Fruit fly (Drosophila melanogaster): ENCODE measurements around the gene CG8565.

The CG8565 gene

DNA sequence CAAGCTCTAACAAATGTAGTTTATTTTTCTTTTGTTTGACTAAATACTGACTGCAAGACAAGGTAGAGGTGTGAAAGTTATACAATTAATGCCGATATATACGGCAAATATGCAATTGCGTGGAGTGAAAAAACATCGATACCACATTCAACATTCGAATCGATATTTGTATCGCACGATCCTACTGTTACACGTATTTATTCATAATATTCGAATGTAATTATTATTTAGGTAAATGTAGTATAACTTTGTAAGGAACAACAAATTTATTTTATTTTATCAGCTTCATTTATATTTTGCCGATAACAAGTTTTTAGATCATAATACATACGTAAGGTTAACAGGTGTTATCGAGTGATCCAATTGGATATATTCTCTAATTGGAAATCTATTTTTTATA lies 2.2 kb upstream of the CG8565 start, which contains the start of gene Chc (continued):
- TF ChIP-seq nmo (GFP tag; optimal IDR thresholded peaks at IDR 0.05) (peak; percentile 34), CG12391 (tag; optimal IDR thresholded peaks at IDR 0.05) (peak; percentile 3), Scr (GFP tag; IDR thresholded peaks at IDR 0.05; ENCODE audit: partially characterized antibody) (peak; percentile 97), Ets97D (GFP tag; optimal IDR thresholded peaks at IDR 0.05) (peak; percentile 30), vvl (GFP tag; IDR thresholded peaks at IDR 0.05) (0 out of 2 replicates have a peak, but pooled peaks have one; percentile 31), sob (GFP tag; IDR thresholded peaks at IDR 0.05) (peak; percentile 10; the same call in 1 of the 2 replicates), D19A (tag; optimal IDR thresholded peaks at IDR 0.05) (peak; percentile 19), CG2129 (GFP tag; IDR thresholded peaks at IDR 0.05; ENCODE audit: partially characterized antibody) (peak; percentile 88), sens (GFP tag) (peak; percentile 57), vnd (GFP tag; IDR thresholded peaks at IDR 0.05; ENCODE audit: partially characterized antibody) (peak; percentile 96), CG30020 (tag; optimal IDR thresholded peaks at IDR 0.05) (peak; percentile 68), hb (GFP tag; IDR thresholded peaks at IDR 0.05; ENCODE audit: partially characterized antibody) (peak; percentile 96), CG13287 (GFP tag; IDR thresholded peaks at IDR 0.05; ENCODE audit: partially characterized antibody) (peak; percentile 96), CG15011 (GFP tag; optimal IDR thresholded peaks at IDR 0.05) (no peak), Sry-δ (GFP tag; optimal IDR thresholded peaks at IDR 0.05) (peak; percentile 92), CG11085 (GFP tag; IDR thresholded peaks at IDR 0.05) (no peak), grau (tag; optimal IDR thresholded peaks at IDR 0.05) (peak; percentile 9), Dref (GFP tag; IDR thresholded peaks at IDR 0.05) (peak; percentile 91), Rfx (GFP tag; IDR thresholded peaks at IDR 0.05) (peak; percentile 36; the same call in 1 of the 2 replicates), CG7357 (GFP tag; IDR thresholded peaks at IDR 0.05) (no peak), emc (GFP tag; optimal IDR thresholded peaks at IDR 0.05) (no peak), cas (GFP tag; IDR thresholded peaks at IDR 0.05) (no peak), CG11398 (GFP tag; optimal IDR thresholded peaks at IDR 0.05) (no peak), tna (GFP tag; IDR thresholded peaks at IDR 0.05; ENCODE audit: partially characterized antibody) (peak; percentile 96), mld (GFP tag; IDR thresholded peaks at IDR 0.05; ENCODE audit: partially characterized antibody) (peak; percentile 95), Pdp1 (GFP tag; optimal IDR thresholded peaks at IDR 0.05) (peak in 1 of 2 experiments; percentile 94), CG42726 (GFP tag; IDR thresholded peaks at IDR 0.05; ENCODE audit: partially characterized antibody) (peak; percentile 96), chinmo (GFP tag; IDR thresholded peaks at IDR 0.05; ENCODE audit: partially characterized antibody) (peak; percentile 98), CG1529 (GFP tag; optimal IDR thresholded peaks at IDR 0.05) (no peak), kah (GFP tag; optimal IDR thresholded peaks at IDR 0.05) (peak; percentile 33), jumu (GFP tag; optimal IDR thresholded peaks at IDR 0.05) (no peak), HmgD (GFP tag; optimal IDR thresholded peaks at IDR 0.05) (no peak), MESR4 (GFP tag; optimal IDR thresholded peaks at IDR 0.05) (peak; percentile 7), amos (GFP tag; IDR thresholded peaks at IDR 0.05; ENCODE audit: partially characterized antibody) (peak; percentile 99), CG2712 (tag; optimal IDR thresholded peaks at IDR 0.05) (peak; percentile 4), CG12155 (GFP tag; optimal IDR thresholded peaks at IDR 0.05) (no peak), CG2116 (GFP tag; optimal IDR thresholded peaks at IDR 0.05) (peak; percentile 84), CG32772 (GFP tag; IDR thresholded peaks at IDR 0.05) (no peak), CG9437 (GFP tag; optimal IDR thresholded peaks at IDR 0.05) (peak; percentile 16), nerfin-2 (GFP tag; IDR thresholded peaks at IDR 0.05; ENCODE audit: partially characterized antibody) (peak; percentile 93), Max (GFP tag; optimal IDR thresholded peaks at IDR 0.05) (peak; percentile 13), pzg (GFP tag; optimal IDR thresholded peaks at IDR 0.05) (peak; percentile 78), CG8290 (GFP tag; optimal IDR thresholded peaks at IDR 0.05) (peak; percentile 68), CG8290 (tag; optimal IDR thresholded peaks at IDR 0.05) (peak in 1 of 2 experiments; percentile 40), Hmr (GFP tag; optimal IDR thresholded peaks at IDR 0.05) (no peak), HmgZ (tag; optimal IDR thresholded peaks at IDR 0.05) (peak; percentile 58), pum (GFP tag; optimal IDR thresholded peaks at IDR 0.05) (no peak), CG15601 (tag; optimal IDR thresholded peaks at IDR 0.05) (no peak), Doc2 (GFP tag; IDR thresholded peaks at IDR 0.05) (no peak), CG7372 (GFP tag; IDR thresholded peaks at IDR 0.05) (no peak)

All from whole organism, embryonic.